Worm (Caenorhabditis elegans) whole organism, L3 larva: Measurements from ENCODE around the gene F43D2.6.
A peak's percentile ranks its signal among the peaks of the same experiment; 100 is the strongest.

Experiments used
- R02D3.7 ChIP-seq: fragments of 150-350 bp; optimal IDR thresholded peaks from 2 replicates; lab custom pipeline; 2014; ENCODE audit warnings: missing biosample characterization, missing genetic modification characterization
- ZK546.5 ChIP-seq: sonication (generic microtip); optimal IDR thresholded peaks from 2 replicates; lab custom pipeline; 2017; ENCODE audit warnings: missing biosample characterization, missing genetic modification characterization
- aly-2 ChIP-seq: fragments of 150-350 bp; optimal IDR thresholded peaks from 2 replicates; lab custom pipeline; 2014; ENCODE audit warnings: missing biosample characterization, missing genetic modification characterization
- ceh-16 ChIP-seq: sonication (generic microtip); optimal IDR thresholded peaks from 2 replicates; lab custom pipeline; 2017; ENCODE audit warnings: missing biosample characterization, missing genetic modification characterization
- ceh-28 ChIP-seq: fragments of 150-350 bp; optimal IDR thresholded peaks from 2 replicates; lab custom pipeline; 2014; ENCODE audit warnings: missing biosample characterization, missing genetic modification reagents, missing genetic modification characterization
- ceh-82 ChIP-seq: fragments of 150-350 bp; optimal IDR thresholded peaks from 2 replicates; lab custom pipeline; 2014; ENCODE audit warnings: missing biosample characterization, missing genetic modification characterization
- ceh-9 ChIP-seq: sonication (generic microtip); optimal IDR thresholded peaks from 2 replicates; lab custom pipeline; 2018; ENCODE audit warnings: missing biosample characterization, missing genetic modification characterization
- daf-12 ChIP-seq: fragments of 150-350 bp; optimal IDR thresholded peaks from 2 replicates; lab custom pipeline; 2014; ENCODE audit warnings: missing biosample characterization, missing genetic modification reagents, missing genetic modification characterization
- egl-27 ChIP-seq: sonication (generic microtip); optimal IDR thresholded peaks from 4 replicates; lab custom pipeline; 2017; ENCODE audit warnings: missing biosample characterization, missing genetic modification reagents, missing genetic modification characterization
- egl-5 ChIP-seq: fragments of 150-350 bp; optimal IDR thresholded peaks from 2 replicates; lab custom pipeline; 2017; ENCODE audit warnings: missing biosample characterization, missing genetic modification reagents, missing genetic modification characterization, inconsistent platforms
- elt-1 ChIP-seq: fragments of 150-350 bp; optimal IDR thresholded peaks from 2 replicates; lab custom pipeline; 2014; ENCODE audit warnings: missing biosample characterization, missing genetic modification characterization
- elt-2 ChIP-seq: sonication (generic microtip); optimal IDR thresholded peaks from 2 replicates; lab custom pipeline; 2016; ENCODE audit warnings: missing genetic modification reagents, mild to moderate bottlenecking, missing genetic modification characterization, missing compliant biosample characterization
- elt-3 ChIP-seq, 3 experiments: fragments of 150-350 bp in 1 of 3; sonication (generic microtip) in 2 of 3; optimal IDR thresholded peaks; 2 replicates in 2 of 3; 4 replicates in 1 of 3; lab custom pipeline; 2014 to 2017; ENCODE audit warnings: missing biosample characterization in 3 of 3, missing genetic modification characterization in 3 of 3
- eor-1 ChIP-seq, 2 experiments: fragments of 150-350 bp; optimal IDR thresholded peaks; 2 replicates each; lab custom pipeline; 2014 to 2018; ENCODE audit warnings: missing biosample characterization in 2 of 2, missing genetic modification characterization in 2 of 2
- fos-1 ChIP-seq: fragments of 150-350 bp; optimal IDR thresholded peaks from 2 replicates; lab custom pipeline; 2014; ENCODE audit warnings: missing biosample characterization, missing genetic modification characterization
- hmg-11 ChIP-seq: sonication (generic microtip); optimal IDR thresholded peaks from 2 replicates; lab custom pipeline; 2016; ENCODE audit warnings: missing genetic modification characterization, missing compliant biosample characterization
- jun-1 ChIP-seq: fragments of 150-350 bp; optimal IDR thresholded peaks from 2 replicates; lab custom pipeline; 2014; ENCODE audit warnings: missing biosample characterization, missing genetic modification reagents, missing genetic modification characterization
- lin-15B ChIP-seq: fragments of 150-350 bp; optimal IDR thresholded peaks from 2 replicates; lab custom pipeline; 2014; ENCODE audit warnings: missing biosample characterization, missing genetic modification characterization
- lin-39 ChIP-seq: fragments of 150-350 bp; optimal IDR thresholded peaks from 2 replicates; lab custom pipeline; 2018; ENCODE audit warnings: missing biosample characterization, missing genetic modification reagents, missing genetic modification characterization
- lsy-12 ChIP-seq: sonication (generic microtip); optimal IDR thresholded peaks from 2 replicates; lab custom pipeline; 2016; ENCODE audit warnings: mild to moderate bottlenecking, missing genetic modification characterization, missing compliant biosample characterization
- mdl-1 ChIP-seq: fragments of 150-350 bp; optimal IDR thresholded peaks from 2 replicates; lab custom pipeline; 2014; ENCODE audit warnings: missing biosample characterization, missing genetic modification characterization
- mml-1 ChIP-seq: fragments of 150-350 bp; sonication (generic microtip); optimal IDR thresholded peaks from 3 replicates; lab custom pipeline; 2014; ENCODE audit warnings: missing biosample characterization, missing genetic modification characterization
- nfya-1 ChIP-seq: sonication (generic microtip); optimal IDR thresholded peaks from 2 replicates; lab custom pipeline; 2017; ENCODE audit warnings: missing genetic modification characterization, mild to moderate bottlenecking, missing compliant biosample characterization, antibody characterized with exemption, moderate library complexity; ENCODE audit not compliant: insufficient read depth
- nhr-11 ChIP-seq: fragments of 150-350 bp; optimal IDR thresholded peaks from 2 replicates; lab custom pipeline; 2014; ENCODE audit warnings: missing biosample characterization, missing genetic modification characterization
- nhr-12 ChIP-seq: fragments of 150-350 bp; optimal IDR thresholded peaks from 2 replicates; lab custom pipeline; 2014; ENCODE audit warnings: missing biosample characterization, missing genetic modification characterization
- nhr-23 ChIP-seq: fragments of 150-350 bp; optimal IDR thresholded peaks from 2 replicates; lab custom pipeline; 2014; ENCODE audit warnings: missing biosample characterization, missing genetic modification reagents, missing genetic modification characterization
- nhr-237 ChIP-seq: fragments of 150-350 bp; optimal IDR thresholded peaks from 2 replicates; lab custom pipeline; 2014; ENCODE audit warnings: missing biosample characterization, missing genetic modification characterization
- nhr-25 ChIP-seq: sonication (generic microtip); optimal IDR thresholded peaks from 2 replicates; lab custom pipeline; 2017; ENCODE audit warnings: missing biosample characterization, missing genetic modification characterization
- nhr-28 ChIP-seq: fragments of 150-350 bp; optimal IDR thresholded peaks from 2 replicates; lab custom pipeline; 2014; ENCODE audit warnings: missing biosample characterization, missing genetic modification characterization
- nhr-77 ChIP-seq: fragments of 150-350 bp; optimal IDR thresholded peaks from 2 replicates; lab custom pipeline; 2014; ENCODE audit warnings: missing biosample characterization, missing genetic modification characterization
- pha-4 ChIP-seq: fragments of 150-350 bp; optimal IDR thresholded peaks from 2 replicates; lab custom pipeline; 2014; ENCODE audit warnings: missing biosample characterization, missing genetic modification reagents, missing genetic modification characterization
- skn-1 ChIP-seq: fragments of 150-350 bp; optimal IDR thresholded peaks from 2 replicates; lab custom pipeline; 2014; ENCODE audit warnings: missing biosample characterization, missing genetic modification characterization
- snpc-4 ChIP-seq: fragments of 150-350 bp; optimal IDR thresholded peaks from 2 replicates; lab custom pipeline; 2014; ENCODE audit warnings: missing biosample characterization, missing genetic modification characterization
- unc-39 ChIP-seq: sonication (generic microtip); optimal IDR thresholded peaks from 4 replicates; lab custom pipeline; 2017; ENCODE audit warnings: missing biosample characterization, missing genetic modification characterization
- unc-62 ChIP-seq: fragments of 150-350 bp; sonication (generic microtip); optimal IDR thresholded peaks from 4 replicates; lab custom pipeline; 2014; ENCODE audit warnings: missing biosample characterization, missing genetic modification reagents, missing genetic modification characterization

F43D2.6 gene

DNA sequence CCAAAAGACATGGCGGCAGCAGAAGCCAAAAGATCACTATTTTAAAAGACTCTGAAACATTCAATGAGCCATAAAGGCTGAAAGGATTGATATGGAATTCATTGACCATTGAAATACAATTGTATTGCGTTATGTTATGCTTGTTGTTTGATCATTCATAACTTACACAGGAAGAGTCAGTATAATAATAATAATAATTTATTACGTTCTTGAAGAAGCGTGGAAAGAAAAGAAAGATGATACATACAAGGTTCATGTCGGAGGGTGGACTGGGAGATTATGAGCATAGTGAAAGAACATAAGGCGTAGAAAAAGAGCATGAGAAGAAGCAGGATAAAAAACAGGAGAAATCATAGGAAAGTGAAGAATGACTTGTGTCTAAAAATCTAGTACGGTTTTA lies 5.1 kb upstream of the F43D2.6 start, which contains the start of gene F43D2.7:
F43D2.7 (minus strand) TSS at position 101 of the 400 bp plus-strand sequence.
- TF ChIP-seq unc-39 (tag; lab: Kevin White, UChicago) = no peak
- no peak for TF ChIP-seq aly-2 (tag; lab: Kevin White, UChicago)
- TF ChIP-seq elt-2 (tag; lab: Kevin White, UChicago) = no peak
- TF ChIP-seq ZK546.5 (tag; lab: Kevin White, UChicago) = no peak
- no peak for TF ChIP-seq ceh-16 (tag; lab: Kevin White, UChicago)
- TF ChIP-seq nhr-12 (tag; lab: Kevin White, UChicago) = no peak
- no peak for TF ChIP-seq nhr-237 (tag; lab: Kevin White, UChicago)
- TF ChIP-seq ceh-82 = no peak
- TF ChIP-seq ceh-28 (tag; lab: Kevin White, UChicago) = no peak
- TF ChIP-seq skn-1 (tag; lab: Kevin White, UChicago) = no peak
- no peak for TF ChIP-seq nfya-1
- TF ChIP-seq nhr-23 (tag; lab: Kevin White, UChicago) = no peak
- no peak for TF ChIP-seq elt-1 (tag; lab: Kevin White, UChicago)
- no peak for TF ChIP-seq R02D3.7 (tag; lab: Kevin White, UChicago)

ce11 chrV:14638075-14638474 lies 3.1 kb upstream of the F43D2.6 start:
- TF ChIP-seq nhr-23 (tag; lab: Kevin White, UChicago) (no peak), eor-1 (tag; optimal IDR thresholded peaks at IDR 0.05; lab: Kevin White, UChicago) (no peak), egl-27 (tag; lab: Kevin White, UChicago) (no peak), hmg-11 (no peak), nhr-25 (tag; lab: Kevin White, UChicago) (no peak), egl-5 (no peak), pha-4 (tag; lab: Kevin White, UChicago) (no peak), lsy-12 (tag; lab: Kevin White, UChicago) (no peak), mml-1 (tag; lab: Kevin White, UChicago) (no peak), mdl-1 (tag; lab: Kevin White, UChicago) (no peak), elt-3 (tag; optimal IDR thresholded peaks at IDR 0.05; lab: Kevin White, UChicago) (no peak), snpc-4 (tag; lab: Kevin White, UChicago) (no peak), elt-1 (tag; lab: Kevin White, UChicago) (no peak), nfya-1 (no peak), unc-62 (GFP tag; lab: Kevin White, UChicago) (no peak), nhr-28 (tag; lab: Kevin White, UChicago) (no peak), nhr-11 (tag; lab: Kevin White, UChicago) (no peak), nhr-77 (no peak), daf-12 (tag; lab: Kevin White, UChicago) (no peak), nhr-237 (tag; lab: Kevin White, UChicago) (no peak)
- TF ChIP-seq, all 47 proteins: peak for 0

- peak; percentile 14 for TF ChIP-seq nhr-23 (tag; lab: Kevin White, UChicago)
- TF ChIP-seq lin-39 (tag; lab: Kevin White, UChicago) = no peak
- TF ChIP-seq mml-1 (tag; lab: Kevin White, UChicago) = no peak
These were observed 1.7 kb downstream of the F43D2.6 start for ce11 chrV:14633319-14633718.

- TF ChIP-seq ceh-9 = no peak
- no peak for TF ChIP-seq fos-1 (tag; lab: Kevin White, UChicago)
- TF ChIP-seq skn-1 (tag; lab: Kevin White, UChicago) = no peak
These were observed 3.4 kb downstream of the F43D2.6 start, which contains the start of gene F43D2.3 for ce11 chrV:14631588-14631987. TSS of gene F43D2.3 (plus strand) at chrV:14631888.

- TF ChIP-seq ceh-28 (tag; lab: Kevin White, UChicago) = no peak
- TF ChIP-seq egl-5 = peak; percentile 52
These were observed 9.3 kb downstream of the F43D2.6 start for ce11 chrV:14625662-14626061.

ce11 chrV:14620835-14621234 lies 14.1 kb downstream of the F43D2.6 start, which contains the start of gene hot-1:
TSS of gene hot-1 (plus strand) at chrV:14621135.
- TF ChIP-seq ceh-28 (tag; lab: Kevin White, UChicago) (no peak), jun-1 (no peak), nhr-237 (tag; lab: Kevin White, UChicago) (no peak), mdl-1 (tag; lab: Kevin White, UChicago) (no peak), ceh-16 (tag; lab: Kevin White, UChicago) (no peak), lin-15B (no peak), ZK546.5 (tag; lab: Kevin White, UChicago) (no peak)
